4 fruit fly cellular contexts compared by ENCODE assay signal in genomic region chr3R:7523594-7523993, dm6.
TF ChIP-seq lines count a peak whose summit lies in the region.

alpha-Est7 (minus strand) TSS chr3R:7523753.

- no peak for TF ChIP-seq CTCF in whole organism, embryonic (GFP tag; optimal IDR thresholded peaks at IDR 0.05; lab: Kevin White, UChicago)

TF ChIP-seq in whole organism, adult, 20 proteins besides CTCF, POLR2A, EP300 and RAD21:
- TF ChIP-seq CG12768 (GFP tag; optimal IDR thresholded peaks at IDR 0.05; lab: Kevin White, UChicago) (peak; percentile 33), toe (GFP tag; optimal IDR thresholded peaks at IDR 0.05; lab: Kevin White, UChicago) (peak; percentile 7), kay (GFP tag; lab: Kevin White, UChicago; ENCODE audit: borderline replicate concordance) (peak; percentile 91), Mnt (GFP tag; optimal IDR thresholded peaks at IDR 0.05; lab: Kevin White, UChicago) (no peak), Clk (GFP tag; optimal IDR thresholded peaks at IDR 0.05; lab: Kevin White, UChicago) (no peak), CG7101 (tag; optimal IDR thresholded peaks at IDR 0.05; lab: Kevin White, UChicago) (no peak)
TF ChIP-seq in whole organism, adult: peak in this region for 3.

TF ChIP-seq in whole organism, embryonic, 481 proteins besides CTCF, POLR2A, EP300 and RAD21 (continues in another document):
- TF ChIP-seq amos (GFP tag; IDR thresholded peaks at IDR 0.05; lab: Robert Waterston, UW; ENCODE audit: partially characterized antibody) (0 out of 2 replicates have a peak, but pooled peaks have one; percentile 3), maf-S (GFP tag; optimal IDR thresholded peaks at IDR 0.05; lab: Kevin White, UChicago) (no peak), ab (GFP tag; optimal IDR thresholded peaks at IDR 0.05; lab: Kevin White, UChicago) (no peak), yki (optimal IDR thresholded peaks at IDR 0.05; lab: Kevin White, UChicago) (no peak), Trl (optimal IDR thresholded peaks at IDR 0.05; lab: Kevin White, UChicago) (peak in 1 of 2 experiments; percentile 16), Trl (GFP tag; optimal IDR thresholded peaks at IDR 0.05; lab: Kevin White, UChicago) (no peak), CG8944 (GFP tag; optimal IDR thresholded peaks at IDR 0.05; lab: Kevin White, UChicago) (no peak), CG10267 (tag; optimal IDR thresholded peaks at IDR 0.05; lab: Kevin White, UChicago) (no peak), CG6654 (GFP tag; optimal IDR thresholded peaks at IDR 0.05; lab: Kevin White, UChicago) (no peak), CG11695 (GFP tag; IDR thresholded peaks at IDR 0.05; lab: Robert Waterston, UW) (no peak), BtbVII (GFP tag; optimal IDR thresholded peaks at IDR 0.05; lab: Kevin White, UChicago) (no peak), HmgZ (tag; optimal IDR thresholded peaks at IDR 0.05; lab: Kevin White, UChicago) (no peak), CG30403 (GFP tag; optimal IDR thresholded peaks at IDR 0.05; lab: Kevin White, UChicago) (no peak), CG2199 (GFP tag; IDR thresholded peaks at IDR 0.05; lab: Robert Waterston, UW) (peak; percentile 84; the same call in 2 of the 3 replicates), Sin3A (optimal IDR thresholded peaks at IDR 0.05; lab: Kevin White, UChicago) (no peak), CG6175 (GFP tag; IDR thresholded peaks at IDR 0.05; lab: Robert Waterston, UW) (peak; percentile 70; the same call in 1 of the 3 replicates), Pdp1 (GFP tag; optimal IDR thresholded peaks at IDR 0.05; lab: Kevin White, UChicago) (no peak), Dbx (GFP tag; IDR thresholded peaks at IDR 0.05; lab: Robert Waterston, UW) (no peak), jigr1 (GFP tag; IDR thresholded peaks at IDR 0.05; lab: Robert Waterston, UW) (no peak), sisA (GFP tag; IDR thresholded peaks at IDR 0.05; lab: Robert Waterston, UW) (no peak), CG4328 (GFP tag; optimal IDR thresholded peaks at IDR 0.05; lab: Kevin White, UChicago) (no peak), trem (tag; optimal IDR thresholded peaks at IDR 0.05; lab: Kevin White, UChicago) (no peak), Med (GFP tag; lab: Kevin White, UChicago) (peak; percentile 23), sd (tag; optimal IDR thresholded peaks at IDR 0.05; lab: Kevin White, UChicago) (peak; percentile 74), lola (GFP tag; optimal IDR thresholded peaks at IDR 0.05; lab: Kevin White, UChicago) (no peak), shn (GFP tag; optimal IDR thresholded peaks at IDR 0.05; lab: Kevin White, UChicago) (no peak), Oaz (GFP tag; IDR thresholded peaks at IDR 0.05; lab: Robert Waterston, UW) (no peak), corto (GFP tag; optimal IDR thresholded peaks at IDR 0.05; lab: Kevin White, UChicago) (peak; percentile 20), crc (GFP tag; optimal IDR thresholded peaks at IDR 0.05; lab: Kevin White, UChicago) (no peak), H15 (GFP tag; IDR thresholded peaks at IDR 0.05; lab: Robert Waterston, UW) (no peak)

TF ChIP-seq in whole organism, prepupa, 60 proteins besides CTCF, POLR2A, EP300 and RAD21:
- TF ChIP-seq CG6854 (GFP tag; optimal IDR thresholded peaks at IDR 0.05; lab: Kevin White, UChicago) (no peak), Eip75B (GFP tag; optimal IDR thresholded peaks at IDR 0.05; lab: Kevin White, UChicago) (no peak), Hr38 (GFP tag; optimal IDR thresholded peaks at IDR 0.05; lab: Kevin White, UChicago) (no peak), vri (GFP tag; optimal IDR thresholded peaks at IDR 0.05; lab: Kevin White, UChicago) (peak; percentile 32), salr (GFP tag; optimal IDR thresholded peaks at IDR 0.05; lab: Kevin White, UChicago) (no peak), svp (GFP tag; lab: Kevin White, UChicago) (peak; percentile 80), lz (GFP tag; optimal IDR thresholded peaks at IDR 0.05; lab: Kevin White, UChicago) (no peak), Sox15 (GFP tag; optimal IDR thresholded peaks at IDR 0.05; lab: Kevin White, UChicago) (no peak), acj6 (GFP tag; optimal IDR thresholded peaks at IDR 0.05; lab: Kevin White, UChicago) (no peak), CG7368 (GFP tag; optimal IDR thresholded peaks at IDR 0.05; lab: Kevin White, UChicago) (no peak), CG11902 (GFP tag; optimal IDR thresholded peaks at IDR 0.05; lab: Kevin White, UChicago) (no peak), CG32006 (GFP tag; optimal IDR thresholded peaks at IDR 0.05; lab: Kevin White, UChicago) (no peak), CG9139 (GFP tag; optimal IDR thresholded peaks at IDR 0.05; lab: Kevin White, UChicago) (no peak), CG4318 (GFP tag; optimal IDR thresholded peaks at IDR 0.05; lab: Kevin White, UChicago) (no peak), CG8319 (GFP tag; optimal IDR thresholded peaks at IDR 0.05; lab: Kevin White, UChicago) (no peak), Eip78C (GFP tag; lab: Kevin White, UChicago) (peak; percentile 29), CG16779 (tag; optimal IDR thresholded peaks at IDR 0.05; lab: Kevin White, UChicago) (no peak), CG31627 (GFP tag; optimal IDR thresholded peaks at IDR 0.05; lab: Kevin White, UChicago) (no peak), Sox14 (GFP tag; optimal IDR thresholded peaks at IDR 0.05; lab: Kevin White, UChicago) (no peak)

TF ChIP-seq in whole organism, wandering third instar larva, 38 proteins besides CTCF, POLR2A, EP300 and RAD21:
- TF ChIP-seq Dif (GFP tag; optimal IDR thresholded peaks at IDR 0.05; lab: Kevin White, UChicago; ENCODE audit: partially characterized antibody) (no peak), CrebA (GFP tag; optimal IDR thresholded peaks at IDR 0.05; lab: Kevin White, UChicago; ENCODE audit: borderline replicate concordance) (peak; percentile 84), Rel (GFP tag; optimal IDR thresholded peaks at IDR 0.05; lab: Kevin White, UChicago) (peak; percentile 30), Rel (tag; optimal IDR thresholded peaks at IDR 0.05; lab: Kevin White, UChicago) (peak; percentile 38), Sp1 (GFP tag; optimal IDR thresholded peaks at IDR 0.05; lab: Kevin White, UChicago) (peak; percentile 31), psq (GFP tag; optimal IDR thresholded peaks at IDR 0.05; lab: Kevin White, UChicago) (peak; percentile 45)
TF ChIP-seq in whole organism, wandering third instar larva: peak in this region for 4.
